Worm (Caenorhabditis elegans) whole organism, mixed stage, embryonic: ENCODE measurements around the gene F56D1.1.

Experiments
- M03D4.4 ChIP-seq: sonication (generic microtip); optimal IDR thresholded peaks from 2 replicates; lab custom pipeline; 2017; ENCODE audit warnings: mild to moderate bottlenecking, missing genetic modification characterization, missing compliant biosample characterization
- bed-3 ChIP-seq: fragments of 200-800 bp; sonication (Bioruptor generic); optimal IDR thresholded peaks from 3 replicates; lab custom pipeline; 2018; ENCODE audit warnings: mild to moderate bottlenecking, missing genetic modification characterization, moderate library complexity, missing compliant biosample characterization
- blmp-1 ChIP-seq: fragments of 150-350 bp; optimal IDR thresholded peaks from 2 replicates; lab custom pipeline; 2014; ENCODE audit warnings: missing biosample characterization, missing genetic modification characterization
- ceh-39 ChIP-seq: fragments of 150-350 bp; optimal IDR thresholded peaks from 2 replicates; lab custom pipeline; 2014; ENCODE audit warnings: missing biosample characterization, missing genetic modification characterization
- ceh-43 ChIP-seq: fragments of 200-800 bp; sonication (Bioruptor generic); optimal IDR thresholded peaks from 2 replicates; lab custom pipeline; 2018; ENCODE audit warnings: mild to moderate bottlenecking, missing genetic modification characterization, moderate library complexity, missing compliant biosample characterization
- ces-1 ChIP-seq: fragments of 150-350 bp; optimal IDR thresholded peaks from 2 replicates; lab custom pipeline; 2014; ENCODE audit warnings: missing biosample characterization, missing genetic modification reagents, missing genetic modification characterization
- cnd-1 ChIP-seq: fragments of 200-800 bp; sonication (Bioruptor generic); optimal IDR thresholded peaks from 2 replicates; lab custom pipeline; 2018; ENCODE audit warnings: mild to moderate bottlenecking, missing genetic modification characterization, missing compliant biosample characterization
- elt-1 ChIP-seq: sonication (generic microtip); optimal IDR thresholded peaks from 2 replicates; lab custom pipeline; 2017; ENCODE audit warnings: missing genetic modification characterization, mild to moderate bottlenecking, missing compliant biosample characterization, antibody characterized with exemption, moderate library complexity, borderline replicate concordance; ENCODE audit not compliant: insufficient read depth
- elt-3 ChIP-seq: fragments of 150-350 bp; optimal IDR thresholded peaks from 2 replicates; lab custom pipeline; 2014; ENCODE audit warnings: missing biosample characterization, missing genetic modification characterization
- flh-1 ChIP-seq: fragments of 200-800 bp; sonication (Bioruptor generic); optimal IDR thresholded peaks from 2 replicates; lab custom pipeline; 2018; ENCODE audit warnings: mild to moderate bottlenecking, missing genetic modification characterization, moderate library complexity, missing compliant biosample characterization
- ham-2 ChIP-seq: fragments of 200-800 bp; sonication (Bioruptor generic); optimal IDR thresholded peaks from 2 replicates; lab custom pipeline; 2018; ENCODE audit warnings: mild to moderate bottlenecking, missing genetic modification characterization, missing compliant biosample characterization
- hlh-1 ChIP-seq: fragments of 150-350 bp; optimal IDR thresholded peaks from 2 replicates; lab custom pipeline; 2014; ENCODE audit warnings: missing biosample characterization, missing genetic modification reagents, missing genetic modification characterization
- lin-13 ChIP-seq: fragments of 150-350 bp; optimal IDR thresholded peaks from 2 replicates; lab custom pipeline; 2014; ENCODE audit warnings: missing biosample characterization, missing genetic modification characterization
- lsy-2 ChIP-seq: fragments of 150-350 bp; optimal IDR thresholded peaks from 2 replicates; lab custom pipeline; 2014; ENCODE audit warnings: missing biosample characterization, missing genetic modification characterization
- mep-1 ChIP-seq: fragments of 150-350 bp; optimal IDR thresholded peaks from 2 replicates; lab custom pipeline; 2017; ENCODE audit warnings: missing biosample characterization, missing genetic modification reagents, missing genetic modification characterization, inconsistent platforms
- mls-2 ChIP-seq: sonication (generic microtip); optimal IDR thresholded peaks from 2 replicates; lab custom pipeline; 2016; ENCODE audit warnings: mild to moderate bottlenecking, missing genetic modification characterization, moderate library complexity, missing compliant biosample characterization
- nhr-12 ChIP-seq: fragments of 150-350 bp; optimal IDR thresholded peaks from 2 replicates; lab custom pipeline; 2014; ENCODE audit warnings: missing biosample characterization, missing genetic modification characterization
- nhr-2 ChIP-seq: fragments of 150-350 bp; optimal IDR thresholded peaks from 2 replicates; lab custom pipeline; 2014; ENCODE audit warnings: missing biosample characterization, missing genetic modification characterization
- nhr-237 ChIP-seq: fragments of 150-350 bp; optimal IDR thresholded peaks from 2 replicates; lab custom pipeline; 2014; ENCODE audit warnings: missing biosample characterization, missing genetic modification characterization
- nhr-28 ChIP-seq: fragments of 150-350 bp; optimal IDR thresholded peaks from 2 replicates; lab custom pipeline; 2014; ENCODE audit warnings: missing biosample characterization, missing genetic modification characterization
- nhr-76 ChIP-seq: sonication (generic microtip); optimal IDR thresholded peaks from 2 replicates; lab custom pipeline; 2017; ENCODE audit warnings: missing biosample characterization, missing genetic modification characterization
- pha-4 ChIP-seq: fragments of 150-350 bp; optimal IDR thresholded peaks from 2 replicates; lab custom pipeline; 2018; ENCODE audit warnings: missing biosample characterization, missing genetic modification reagents, missing genetic modification characterization
- sem-2 ChIP-seq: fragments of 200-800 bp; sonication (Bioruptor generic); optimal IDR thresholded peaks from 2 replicates; lab custom pipeline; 2018; ENCODE audit warnings: mild to moderate bottlenecking, missing genetic modification characterization, missing compliant biosample characterization
- snpc-4 ChIP-seq: fragments of 150-350 bp; optimal IDR thresholded peaks from 2 replicates; lab custom pipeline; 2014; ENCODE audit warnings: missing biosample characterization, missing genetic modification characterization
- tbx-8 ChIP-seq: fragments of 200-800 bp; sonication (Bioruptor generic); optimal IDR thresholded peaks from 2 replicates; lab custom pipeline; 2018; ENCODE audit warnings: mild to moderate bottlenecking, missing genetic modification characterization, moderate library complexity, missing compliant biosample characterization
- unc-120 ChIP-seq: sonication (generic microtip); optimal IDR thresholded peaks from 2 replicates; lab custom pipeline; 2017; ENCODE audit warnings: missing genetic modification characterization, missing compliant biosample characterization; ENCODE audit not compliant: poor library complexity, severe bottlenecking
- unc-62 ChIP-seq: fragments of 150-350 bp; optimal IDR thresholded peaks from 2 replicates; lab custom pipeline; 2014; ENCODE audit warnings: missing biosample characterization, missing genetic modification reagents, missing genetic modification characterization
- zip-8 ChIP-seq: fragments of 150-350 bp; optimal IDR thresholded peaks from 2 replicates; lab custom pipeline; 2014; ENCODE audit warnings: missing biosample characterization, missing genetic modification characterization
- ztf-11 ChIP-seq: fragments of 150-350 bp; optimal IDR thresholded peaks from 2 replicates; lab custom pipeline; 2014; ENCODE audit warnings: missing biosample characterization, missing genetic modification characterization

Gene F56D1.1

DNA sequence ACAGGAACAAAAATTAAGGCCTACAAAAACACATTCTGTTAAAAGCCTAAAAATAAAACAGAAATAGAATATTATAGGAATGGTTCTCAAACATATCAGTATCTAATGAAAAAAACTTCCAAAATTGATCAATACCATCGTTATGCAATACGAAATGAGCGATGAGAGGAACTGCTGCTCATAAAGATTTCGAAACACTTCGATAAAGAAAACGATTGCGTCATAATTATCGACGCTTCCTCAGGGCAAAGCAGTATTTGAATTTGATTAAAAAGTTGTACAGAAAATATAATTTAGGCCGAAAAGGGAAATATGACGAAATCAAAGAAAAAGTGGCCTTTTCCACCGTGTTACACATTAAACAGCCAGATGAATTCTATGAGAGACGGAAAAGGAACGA is 39.6 kb downstream of the F56D1.1 start:
- TF ChIP-seq ham-2 (GFP tag; lab: Kevin White, UChicago) (no peak), zip-8 (tag; lab: Kevin White, UChicago) (peak; percentile 96)

ce11 chrII:5518910-5519309 is 40.5 kb downstream of the F56D1.1 start, which contains the start of gene ZK177.2:
ZK177.2 (plus strand) TSS chrII:5519210.
- no peak for TF ChIP-seq elt-1 (tag; lab: Kevin White, UChicago)
- TF ChIP-seq blmp-1 (tag; lab: Kevin White, UChicago) = no peak
- TF ChIP-seq nhr-12 (tag; lab: Kevin White, UChicago) = no peak
- TF ChIP-seq tbx-8 = no peak
- TF ChIP-seq mep-1 (tag; lab: Kevin White, UChicago) = no peak
- TF ChIP-seq sem-2 = no peak
- TF ChIP-seq ceh-43 = no peak
- TF ChIP-seq mls-2 = no peak
- no peak for TF ChIP-seq ceh-39 (tag; lab: Kevin White, UChicago)

DNA sequence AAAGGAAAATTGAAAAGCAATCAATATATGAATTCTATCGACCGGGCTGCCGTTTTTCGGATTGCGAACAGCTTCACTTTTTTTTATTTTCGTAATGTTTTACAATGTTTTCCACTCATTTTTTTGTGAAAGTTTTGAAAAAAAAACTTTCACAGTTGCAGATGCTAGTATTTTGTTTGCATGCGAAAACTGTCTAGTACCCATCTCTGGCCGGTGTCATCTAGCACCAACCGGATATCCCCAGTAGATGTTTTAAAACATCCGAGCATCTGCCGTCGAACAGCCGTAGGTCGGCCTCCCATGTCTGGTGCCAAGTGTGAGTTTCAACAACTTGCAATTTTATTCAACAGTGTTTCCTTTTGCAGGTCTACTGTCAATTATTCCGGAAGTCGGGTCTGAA is 43.0 kb downstream of the F56D1.1 start, which contains the start of gene ZK177.12:
TSS of gene ZK177.12 (plus strand) at position 301 of the 400 bp plus-strand sequence.
- TF ChIP-seq elt-3 (tag; lab: Kevin White, UChicago) (no peak), bed-3 (GFP tag; lab: Kevin White, UChicago) (no peak), tbx-8 (no peak), elt-1 (tag; lab: Kevin White, UChicago) (no peak), mls-2 (no peak), ces-1 (GFP tag; lab: Kevin White, UChicago) (no peak), unc-62 (GFP tag; lab: Kevin White, UChicago) (no peak), pha-4 (tag; lab: Kevin White, UChicago) (no peak), nhr-2 (no peak), mep-1 (tag; lab: Kevin White, UChicago) (no peak), unc-120 (no peak)

ce11 chrII:5522637-5523036 is 44.2 kb downstream of the F56D1.1 start, which contains the start of gene ZK177.11:
ZK177.11 (plus strand) TSS chrII:5522937.
- TF ChIP-seq hlh-1 (no peak), elt-3 (tag; lab: Kevin White, UChicago) (no peak), pha-4 (tag; lab: Kevin White, UChicago) (no peak), lin-13 (tag; lab: Kevin White, UChicago) (no peak), nhr-76 (tag; lab: Kevin White, UChicago) (no peak), bed-3 (GFP tag; lab: Kevin White, UChicago) (no peak), flh-1 (no peak), ztf-11 (tag; lab: Kevin White, UChicago) (no peak), nhr-28 (tag; lab: Kevin White, UChicago) (no peak), M03D4.4 (tag; lab: Kevin White, UChicago) (no peak), ceh-43 (no peak), cnd-1 (tag; lab: Kevin White, UChicago) (no peak)
- TF ChIP-seq, all 35 proteins: peak for 0

- TF ChIP-seq ceh-43 = no peak
- TF ChIP-seq, all 35 proteins: peak for 0
These were observed 46.9 kb downstream of the F56D1.1 start, which contains the start of gene tbx-35 for ce11 chrII:5525297-5525696. tbx-35 (minus strand) TSS chrII:5525397.

DNA sequence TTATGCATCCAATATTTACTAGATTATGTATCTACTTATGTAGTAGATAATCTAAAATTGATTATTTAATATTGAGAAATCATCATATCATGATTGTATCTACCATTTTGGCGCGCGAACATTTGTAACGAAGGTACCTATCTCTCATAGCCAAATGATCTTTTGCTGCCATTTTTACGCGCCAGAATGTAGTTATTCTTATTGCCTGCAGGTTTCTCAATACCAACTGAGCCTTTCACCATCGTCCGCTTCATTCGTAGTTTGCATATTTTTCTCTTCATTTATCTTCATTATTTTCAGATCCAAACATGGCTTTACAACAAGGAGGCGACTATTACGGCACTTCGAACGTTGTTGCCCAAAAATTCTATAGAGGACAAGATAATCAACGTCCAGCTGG is 49.4 kb downstream of the F56D1.1 start, which contains the start of gene ZK177.1:
TSS of gene ZK177.1 (plus strand) at position 301 of the 400 bp plus-strand sequence.
- TF ChIP-seq snpc-4 (no peak), lsy-2 (tag; lab: Kevin White, UChicago) (no peak), nhr-76 (tag; lab: Kevin White, UChicago) (no peak), nhr-237 (tag; lab: Kevin White, UChicago) (no peak), flh-1 (no peak), zip-8 (tag; lab: Kevin White, UChicago) (no peak), nhr-12 (tag; lab: Kevin White, UChicago) (no peak), nhr-28 (tag; lab: Kevin White, UChicago) (no peak), ceh-43 (no peak), cnd-1 (tag; lab: Kevin White, UChicago) (no peak), ces-1 (GFP tag; lab: Kevin White, UChicago) (no peak), unc-62 (GFP tag; lab: Kevin White, UChicago) (no peak), lin-13 (tag; lab: Kevin White, UChicago) (no peak), elt-3 (tag; lab: Kevin White, UChicago) (no peak), bed-3 (GFP tag; lab: Kevin White, UChicago) (no peak)
